Worm (Caenorhabditis elegans) whole organism, midembryonic: ENCODE data around the gene T04A11.1.

Source experiments
- T22C8.4 ChIP-seq: fragments of 200-800 bp; sonication (Bioruptor generic); IDR thresholded peaks from 2 replicates; pipeline ENCODE4 v1.3.6; 2022; ENCODE audit warnings: missing genetic modification characterization, missing compliant biosample characterization
- cog-1 ChIP-seq: sonication (generic microtip); optimal IDR thresholded peaks from 2 replicates; lab custom pipeline; 2016; ENCODE audit warnings: missing genetic modification characterization, missing compliant biosample characterization
- flt-1 ChIP-seq: fragments of 200-800 bp; sonication (Bioruptor generic); IDR thresholded peaks from 2 replicates; pipeline ENCODE4 v1.3.6; 2022; ENCODE audit warnings: missing genetic modification characterization, missing compliant biosample characterization
- klf-2 ChIP-seq: fragments of 200-800 bp; sonication (Bioruptor generic); conservative IDR thresholded peaks from 2 replicates; pipeline ENCODE4 v1.3.6; 2022; ENCODE audit warnings: missing genetic modification reagents, missing genetic modification characterization, missing compliant biosample characterization
- med-1 ChIP-seq: sonication (generic microtip); optimal IDR thresholded peaks from 2 replicates; lab custom pipeline; 2017; ENCODE audit warnings: missing genetic modification characterization, mild to moderate bottlenecking, missing compliant biosample characterization, antibody characterized with exemption, missing genetic modification reagents; ENCODE audit not compliant: insufficient read depth
- ref-1 ChIP-seq: fragments of 200-800 bp; sonication (Bioruptor generic); conservative IDR thresholded peaks from 2 replicates; pipeline ENCODE4 v1.3.6; 2022; ENCODE audit warnings: missing genetic modification reagents, missing genetic modification characterization, missing compliant biosample characterization
- tab-1 ChIP-seq: fragments of 200-800 bp; sonication (Bioruptor generic); IDR thresholded peaks from 2 replicates; pipeline ENCODE4 v1.3.6; 2022; ENCODE audit warnings: missing genetic modification characterization, missing compliant biosample characterization
- ztf-23 ChIP-seq: fragments of 200-800 bp; sonication (Bioruptor generic); IDR thresholded peaks from 2 replicates; pipeline ENCODE4 v1.3.6; 2022; ENCODE audit warnings: missing genetic modification reagents, missing genetic modification characterization, missing compliant biosample characterization
- ztf-29 ChIP-seq: fragments of 200-800 bp; sonication (Bioruptor generic); IDR thresholded peaks from 2 replicates; pipeline ENCODE4 v1.3.6; 2022; ENCODE audit warnings: missing genetic modification reagents, missing genetic modification characterization, missing compliant biosample characterization

Gene T04A11.1

ce11 chrIV:12445463-12445934, 31.3 kb downstream of the T04A11.1 start, which contains the start of gene C25G4.3:
TSS of gene C25G4.3 (minus strand) at chrIV:12445884.
- no peak for TF ChIP-seq ztf-23 (GFP tag; lab: Robert Waterston, UW)
- no peak for TF ChIP-seq ztf-29 (GFP tag; lab: Robert Waterston, UW)
- no peak for TF ChIP-seq tab-1 (GFP tag; lab: Robert Waterston, UW)
- no peak for TF ChIP-seq T22C8.4

ce11 chrIV:12443936-12444335, 32.9 kb downstream of the T04A11.1 start, which contains the start of gene C25G4.2:
TSS of gene C25G4.2 (minus strand) at chrIV:12444035.
- no peak for TF ChIP-seq klf-2
- no peak for TF ChIP-seq med-1 (GFP tag; lab: Kevin White, UChicago)
- TF ChIP-seq ztf-29 (GFP tag; lab: Robert Waterston, UW): no peak
- no peak for TF ChIP-seq flt-1
- TF ChIP-seq ref-1 (GFP tag; lab: Robert Waterston, UW): no peak
- no peak for TF ChIP-seq tab-1 (GFP tag; lab: Robert Waterston, UW)
- TF ChIP-seq cog-1: no peak
- TF ChIP-seq ztf-23 (GFP tag; lab: Robert Waterston, UW): no peak
- no peak for TF ChIP-seq T22C8.4

DNA sequence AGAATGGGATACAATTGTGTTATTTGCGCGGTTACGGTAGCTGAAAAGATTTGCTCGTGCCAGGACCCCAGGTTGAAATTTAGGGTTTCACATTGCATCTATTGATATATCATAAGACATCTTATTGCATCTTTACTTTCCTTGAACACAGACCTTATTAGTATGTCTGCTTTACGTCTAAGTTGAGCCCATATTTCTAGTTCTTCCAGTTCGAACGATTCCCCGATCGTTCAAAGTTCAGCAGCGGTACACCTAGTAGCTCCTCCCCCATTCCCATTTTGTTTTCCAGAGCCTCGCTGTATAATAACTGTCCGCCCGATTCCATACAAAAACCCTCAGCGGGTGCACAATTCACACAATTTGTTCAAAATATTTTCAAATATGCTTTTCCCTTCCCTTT, 35.1 kb downstream of the T04A11.1 start, which contains the start of gene C25G4.17:
TSS of gene C25G4.17 (plus strand) at position 301 of the 400 bp plus-strand sequence.
- TF ChIP-seq tab-1 (GFP tag; lab: Robert Waterston, UW) (no peak), ztf-23 (GFP tag; lab: Robert Waterston, UW) (no peak), med-1 (GFP tag; lab: Kevin White, UChicago) (no peak), cog-1 (no peak), ztf-29 (GFP tag; lab: Robert Waterston, UW) (no peak), klf-2 (no peak), T22C8.4 (no peak), flt-1 (no peak), ref-1 (GFP tag; lab: Robert Waterston, UW) (no peak)

DNA sequence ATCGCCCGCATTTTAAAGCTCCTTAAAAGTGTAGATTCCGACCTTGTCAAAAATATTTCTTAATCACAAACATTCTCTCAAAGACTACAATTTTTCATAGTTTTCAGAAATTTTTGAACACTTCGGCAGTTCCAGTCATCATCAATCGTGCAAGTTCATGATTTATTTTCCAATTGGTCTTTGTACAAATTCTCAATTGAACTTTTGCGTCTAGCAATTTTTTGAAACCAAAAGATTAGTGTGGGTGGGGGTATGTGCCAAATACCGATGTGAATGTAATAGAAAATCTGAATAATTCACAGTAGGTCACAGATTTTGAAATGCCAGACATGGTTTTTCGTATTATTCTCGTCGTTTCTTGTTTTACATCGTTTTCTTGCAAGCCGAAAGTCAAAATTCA, 38.5 kb downstream of the T04A11.1 start, which contains the start of gene clec-185:
TSS of gene clec-185 (plus strand) at position 301 of the 400 bp plus-strand sequence.
- TF ChIP-seq tab-1 (GFP tag; lab: Robert Waterston, UW): no peak
- no peak for TF ChIP-seq ztf-29 (GFP tag; lab: Robert Waterston, UW)
- TF ChIP-seq med-1 (GFP tag; lab: Kevin White, UChicago): no peak
- no peak for TF ChIP-seq klf-2
- no peak for TF ChIP-seq cog-1
- no peak for TF ChIP-seq flt-1
- TF ChIP-seq ref-1 (GFP tag; lab: Robert Waterston, UW): no peak
- no peak for TF ChIP-seq ztf-23 (GFP tag; lab: Robert Waterston, UW)
- TF ChIP-seq T22C8.4: no peak

DNA sequence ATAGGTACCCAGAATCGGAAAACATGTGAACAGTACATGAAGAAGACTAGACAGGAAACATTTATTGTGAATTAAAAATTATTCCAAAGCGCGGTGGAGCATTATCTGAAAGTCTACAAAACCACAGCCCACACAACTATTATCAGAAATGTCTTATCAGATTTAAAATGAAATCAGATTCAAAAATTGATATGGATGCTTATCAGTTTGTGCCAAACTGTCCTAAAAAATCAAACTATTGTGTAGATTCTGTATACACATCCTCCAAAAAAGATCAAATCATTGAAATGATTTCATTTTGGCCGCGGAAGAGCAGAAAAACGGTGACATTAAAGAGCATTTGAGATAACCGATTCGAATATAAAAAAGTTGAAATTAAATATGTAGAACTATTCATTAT, 41.4 kb downstream of the T04A11.1 start, which contains the start of gene irg-4:
TSS of gene irg-4 (plus strand) at position 392 of the 400 bp plus-strand sequence.
- TF ChIP-seq med-1 (GFP tag; lab: Kevin White, UChicago) (no peak), ztf-29 (GFP tag; lab: Robert Waterston, UW) (no peak), cog-1 (no peak), klf-2 (no peak), ztf-23 (GFP tag; lab: Robert Waterston, UW) (no peak), flt-1 (no peak), T22C8.4 (no peak), ref-1 (GFP tag; lab: Robert Waterston, UW) (no peak), tab-1 (GFP tag; lab: Robert Waterston, UW) (no peak)

- TF ChIP-seq med-1 (GFP tag; lab: Kevin White, UChicago): no peak
- no peak for TF ChIP-seq tab-1 (GFP tag; lab: Robert Waterston, UW)
- TF ChIP-seq ref-1 (GFP tag; lab: Robert Waterston, UW): no peak
- TF ChIP-seq klf-2: no peak
Observed at ce11 chrIV:12432340-12432739, 44.5 kb downstream of the T04A11.1 start, which contains the start of gene clec-184. TSS of gene clec-184 (plus strand) at chrIV:12432640.

DNA sequence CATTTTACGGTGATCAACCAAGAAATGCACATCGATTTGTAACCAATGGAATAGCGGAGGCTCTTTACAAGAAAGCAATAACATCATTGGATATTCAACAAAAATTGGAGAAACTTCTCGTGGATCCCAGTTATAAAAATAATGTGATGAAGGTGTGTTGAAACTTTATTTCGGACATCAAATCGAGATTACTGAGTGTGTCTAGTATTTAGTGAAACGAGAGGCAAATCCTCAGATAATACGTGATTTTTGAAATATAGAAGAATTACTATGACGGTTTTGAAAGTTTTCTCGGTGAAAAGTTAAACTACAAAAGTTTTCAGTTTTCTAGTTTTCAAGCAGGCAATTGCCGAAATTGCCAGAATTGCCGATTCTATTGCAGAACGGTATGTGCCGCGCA, 45.1 kb downstream of the T04A11.1 start:
- TF ChIP-seq cog-1 (no peak), T22C8.4 (no peak), med-1 (GFP tag; lab: Kevin White, UChicago) (no peak), ref-1 (GFP tag; lab: Robert Waterston, UW) (no peak), tab-1 (GFP tag; lab: Robert Waterston, UW) (no peak), flt-1 (no peak), ztf-29 (GFP tag; lab: Robert Waterston, UW) (no peak), klf-2 (no peak), ztf-23 (GFP tag; lab: Robert Waterston, UW) (no peak)

DNA sequence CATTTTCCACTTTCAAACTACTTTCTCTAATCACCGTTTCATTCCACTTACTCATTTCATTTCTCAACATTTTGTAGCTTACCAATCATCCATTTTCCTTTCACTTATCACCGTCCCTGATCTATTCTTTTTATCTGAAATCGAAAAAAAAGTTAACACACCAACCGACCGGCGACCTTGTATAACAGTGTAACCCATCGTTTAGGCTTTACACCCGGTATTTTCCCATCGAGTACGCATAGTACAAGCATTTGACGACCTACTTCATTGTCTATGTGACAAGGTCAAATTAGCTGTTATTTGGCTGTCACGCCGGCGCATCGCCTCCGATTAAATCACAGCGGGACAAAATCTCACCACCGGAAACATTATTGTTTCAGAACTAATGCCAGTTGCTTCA, 47.3 kb downstream of the T04A11.1 start:
- no peak for TF ChIP-seq T22C8.4

DNA sequence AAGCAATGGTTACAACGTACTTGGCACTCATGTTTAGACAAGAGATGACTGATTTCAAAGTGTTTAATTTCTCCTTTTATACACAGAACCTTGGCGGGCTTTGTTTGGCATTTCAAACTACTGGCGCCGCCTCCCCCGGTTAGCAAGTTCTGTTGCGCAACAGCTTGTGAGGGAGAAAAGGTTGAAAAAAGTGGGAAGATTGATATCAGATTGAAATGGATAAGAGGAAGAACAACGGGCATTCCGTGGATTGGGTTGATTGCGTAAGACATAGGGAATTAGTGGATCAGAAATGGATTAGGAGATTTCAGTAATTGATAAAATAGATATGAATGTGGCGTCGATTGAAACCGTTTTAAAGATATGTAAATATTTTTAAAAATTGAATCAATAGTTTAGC, 48.4 kb downstream of the T04A11.1 start, which contains the start of gene col-130:
TSS of gene col-130 (minus strand) at position 50 of the 400 bp plus-strand sequence.
- TF ChIP-seq ref-1 (GFP tag; lab: Robert Waterston, UW): no peak
- no peak for TF ChIP-seq cog-1
- no peak for TF ChIP-seq tab-1 (GFP tag; lab: Robert Waterston, UW)
- no peak for TF ChIP-seq T22C8.4
- TF ChIP-seq flt-1: no peak
- TF ChIP-seq ztf-23 (GFP tag; lab: Robert Waterston, UW): no peak
- no peak for TF ChIP-seq ztf-29 (GFP tag; lab: Robert Waterston, UW)
- no peak for TF ChIP-seq med-1 (GFP tag; lab: Kevin White, UChicago)

DNA sequence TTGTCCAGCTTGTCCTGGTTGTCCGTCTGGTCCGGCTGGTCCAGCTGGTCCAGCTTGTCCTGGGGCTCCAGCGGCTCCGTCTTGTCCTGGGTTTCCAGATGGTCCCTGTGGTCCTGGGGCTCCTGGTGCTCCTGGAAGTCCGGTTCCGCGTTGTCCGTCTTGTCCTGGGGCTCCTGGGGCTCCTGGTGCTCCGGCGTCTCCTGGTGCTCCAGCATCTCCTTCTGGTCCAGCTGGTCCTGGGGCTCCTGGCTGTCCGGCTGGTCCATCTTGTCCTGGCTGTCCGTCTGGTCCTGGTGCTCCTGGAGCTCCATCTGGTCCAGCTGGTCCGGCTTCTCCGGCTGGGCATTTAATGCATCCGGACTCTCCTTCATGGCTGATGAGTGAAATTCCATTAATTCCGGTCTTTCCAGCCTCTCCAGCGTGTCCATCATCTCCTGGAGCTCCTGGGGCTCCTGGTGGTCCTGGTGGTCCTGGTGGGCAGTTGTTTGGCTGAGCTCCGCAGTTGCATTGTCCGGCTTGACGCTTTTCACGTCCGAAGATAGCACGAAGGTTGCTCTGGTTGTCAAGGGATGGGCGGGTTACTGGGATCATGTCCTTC, 49.1 kb downstream of the T04A11.1 start:
- 0 out of 2 replicates have a peak, but pooled peaks have one; percentile 10 for TF ChIP-seq klf-2
- TF ChIP-seq cog-1: no peak
- TF ChIP-seq ref-1 (GFP tag; lab: Robert Waterston, UW): no peak
- no peak for TF ChIP-seq T22C8.4
- TF ChIP-seq flt-1: no peak
- TF ChIP-seq tab-1 (GFP tag; lab: Robert Waterston, UW): 0 out of 2 replicates have a peak, but pooled peaks have one; percentile 31
- TF ChIP-seq med-1 (GFP tag; lab: Kevin White, UChicago): no peak
- no peak for TF ChIP-seq ztf-23 (GFP tag; lab: Robert Waterston, UW)
- TF ChIP-seq ztf-29 (GFP tag; lab: Robert Waterston, UW): no peak
